Fruit fly (Drosophila melanogaster): ENCODE results near the gene CG31373.

CG31373 gene

dm6 chr3R:10688835-10689234 lies 20.3 kb downstream of the CG31373 start (continued):
- TF ChIP-seq CG13894 (tag; optimal IDR thresholded peaks at IDR 0.05): peak; percentile 40
- peak; percentile 54; the same call in 1 of the 2 replicates for TF ChIP-seq Xrp1 (GFP tag; IDR thresholded peaks at IDR 0.05)
- no peak for TF ChIP-seq sens-2 (GFP tag; IDR thresholded peaks at IDR 0.05)
- TF ChIP-seq CG18599 (GFP tag; optimal IDR thresholded peaks at IDR 0.05): peak; percentile 58
- TF ChIP-seq gsb (GFP tag; IDR thresholded peaks at IDR 0.05): peak; percentile 45
- no peak for TF ChIP-seq dan (GFP tag; IDR thresholded peaks at IDR 0.05)
- TF ChIP-seq CG18764 (GFP tag; optimal IDR thresholded peaks at IDR 0.05): no peak
- TF ChIP-seq schlank (tag; optimal IDR thresholded peaks at IDR 0.05): no peak
- no peak for TF ChIP-seq CG5180 (GFP tag; optimal IDR thresholded peaks at IDR 0.05)
- no peak for TF ChIP-seq Dll (GFP tag; IDR thresholded peaks at IDR 0.05; ENCODE audit: partially characterized antibody)
- TF ChIP-seq CG33213 (GFP tag; optimal IDR thresholded peaks at IDR 0.05): no peak
- no peak for TF ChIP-seq Spps (tag; optimal IDR thresholded peaks at IDR 0.05)
- TF ChIP-seq otp (GFP tag; IDR thresholded peaks at IDR 0.05): peak; percentile 43; the same call in 1 of the 3 replicates
- TF ChIP-seq Vsx1 (GFP tag; optimal IDR thresholded peaks at IDR 0.05): peak; percentile 48
- TF ChIP-seq Meics (GFP tag; optimal IDR thresholded peaks at IDR 0.05): peak; percentile 72
- peak; percentile 68 for TF ChIP-seq sob (GFP tag; IDR thresholded peaks at IDR 0.05)
- no peak for TF ChIP-seq CG8290 (GFP tag; optimal IDR thresholded peaks at IDR 0.05)
- peak in 1 of 2 experiments; percentile 43 for TF ChIP-seq CG8290 (tag; optimal IDR thresholded peaks at IDR 0.05)
- 0 out of 2 replicates have a peak, but pooled peaks have one; percentile 20 for TF ChIP-seq CG6272 (GFP tag; IDR thresholded peaks at IDR 0.05)
- TF ChIP-seq yki (optimal IDR thresholded peaks at IDR 0.05): no peak
- TF ChIP-seq Ravus (GFP tag; IDR thresholded peaks at IDR 0.05): no peak
- no peak for TF ChIP-seq CG14050 (GFP tag; IDR thresholded peaks at IDR 0.05)
- no peak for TF ChIP-seq Hand (GFP tag; optimal IDR thresholded peaks at IDR 0.05)
- TF ChIP-seq CG11247 (GFP tag; IDR thresholded peaks at IDR 0.05): 0 out of 2 replicates have a peak, but pooled peaks have one; percentile 5
- TF ChIP-seq PHDP (tag; optimal IDR thresholded peaks at IDR 0.05): peak; percentile 60
- TF ChIP-seq CG8765 (GFP tag; IDR thresholded peaks at IDR 0.05): 0 out of 2 replicates have a peak, but pooled peaks have one; percentile 24
- TF ChIP-seq exex (tag; optimal IDR thresholded peaks at IDR 0.05): peak; percentile 29
- TF ChIP-seq CG15601 (tag; optimal IDR thresholded peaks at IDR 0.05): no peak
- peak; percentile 88 for TF ChIP-seq Rfx (GFP tag; IDR thresholded peaks at IDR 0.05)
- no peak for TF ChIP-seq Gsc (GFP tag; IDR thresholded peaks at IDR 0.05)
- TF ChIP-seq Fer1 (GFP tag; optimal IDR thresholded peaks at IDR 0.05): peak; percentile 52
- TF ChIP-seq YL-1 (GFP tag; optimal IDR thresholded peaks at IDR 0.05): no peak
- TF ChIP-seq Awh (GFP tag; IDR thresholded peaks at IDR 0.05): peak; percentile 61; the same call in 1 of the 2 replicates
- no peak for TF ChIP-seq CG11560 (tag; IDR thresholded peaks at IDR 0.05)
- no peak for TF ChIP-seq Atf-2 (GFP tag; optimal IDR thresholded peaks at IDR 0.05)
- no peak for TF ChIP-seq Bdp1 (GFP tag; optimal IDR thresholded peaks at IDR 0.05)
- TF ChIP-seq tll (GFP tag; optimal IDR thresholded peaks at IDR 0.05): no peak
- peak; percentile 59 for TF ChIP-seq sens (GFP tag)
- TF ChIP-seq CG18262 (tag; optimal IDR thresholded peaks at IDR 0.05): peak; percentile 38
- TF ChIP-seq CG14710 (tag; optimal IDR thresholded peaks at IDR 0.05): peak; percentile 6
- peak; percentile 40; the same call in 1 of the 2 replicates for TF ChIP-seq MBD-R2 (GFP tag; IDR thresholded peaks at IDR 0.05)
- TF ChIP-seq CG10565 (GFP tag; optimal IDR thresholded peaks at IDR 0.05): no peak
- no peak for TF ChIP-seq CG2889 (GFP tag; IDR thresholded peaks at IDR 0.05)
- no peak for TF ChIP-seq sim (GFP tag; IDR thresholded peaks at IDR 0.05)
- TF ChIP-seq CG10431 (GFP tag; optimal IDR thresholded peaks at IDR 0.05): no peak
- TF ChIP-seq CG3847 (GFP tag; IDR thresholded peaks at IDR 0.05): peak; percentile 66
- no peak for TF ChIP-seq fru (optimal IDR thresholded peaks at IDR 0.05)
- no peak for TF ChIP-seq Hr3 (GFP tag; optimal IDR thresholded peaks at IDR 0.05)
- TF ChIP-seq CG7963 (GFP tag; IDR thresholded peaks at IDR 0.05; ENCODE audit: partially characterized antibody): no peak
- peak; percentile 23; the same call in 1 of the 2 replicates for TF ChIP-seq rib (GFP tag; IDR thresholded peaks at IDR 0.05)
- peak; percentile 70 for TF ChIP-seq lab (GFP tag; optimal IDR thresholded peaks at IDR 0.05)
- TF ChIP-seq z (GFP tag; IDR thresholded peaks at IDR 0.05): no peak

Measured in whole organism, embryonic.